Fruit fly (Drosophila melanogaster) whole organism, adult: ENCODE data around the gene Spn28Da.

Experiments used
- CG12768 ChIP-seq: fragments of 200-800 bp; sonication (Bioruptor generic); optimal IDR thresholded peaks from 2 replicates; lab custom pipeline; 2017; ENCODE audit warnings: missing biosample characterization, missing genetic modification characterization, mild to moderate bottlenecking, moderate library complexity, missing genetic modification reagents
- Clk ChIP-seq: fragments of 200-800 bp; sonication (Bioruptor generic); optimal IDR thresholded peaks from 2 replicates; lab custom pipeline; 2017; ENCODE audit warnings: missing biosample characterization, missing genetic modification characterization
- Hr96 ChIP-seq: fragments of 200-800 bp; sonication (Bioruptor generic); optimal IDR thresholded peaks from 2 replicates; lab custom pipeline; 2016; ENCODE audit warnings: missing biosample characterization, missing genetic modification characterization
- Mnt ChIP-seq: fragments of 200-800 bp; sonication (Bioruptor generic); optimal IDR thresholded peaks from 2 replicates; lab custom pipeline; 2016; ENCODE audit warnings: missing biosample characterization, mild to moderate bottlenecking, missing genetic modification characterization
- bab1 ChIP-seq: fragments of 200-800 bp; sonication (Bioruptor generic); optimal IDR thresholded peaks from 3 replicates; lab custom pipeline; 2019; ENCODE audit warnings: missing biosample characterization, mild to moderate bottlenecking, missing genetic modification characterization, moderate library complexity
- cnc ChIP-seq, 2 experiments: fragments of >200 bp; optimal IDR thresholded peaks; 2 replicates each; lab custom pipeline; 2017
- kay ChIP-seq: fragments of 200-800 bp; sonication (Bioruptor generic); peaks from one replicate; lab custom pipeline; 2016; ENCODE audit warnings: missing biosample characterization, missing genetic modification characterization, borderline replicate concordance
- ovo ChIP-seq: fragments of 200-800 bp; sonication (Bioruptor generic); optimal IDR thresholded peaks from 2 replicates; lab custom pipeline; 2016; ENCODE audit warnings: missing biosample characterization, missing genetic modification characterization

- TF ChIP-seq Clk (GFP tag; lab: Kevin White, UChicago) (no peak), cnc (optimal IDR thresholded peaks at IDR 0.05; lab: Kevin White, UChicago) (no peak), Hr96 (no peak), kay (no peak), bab1 (GFP tag; lab: Kevin White, UChicago) (no peak), ovo (GFP tag; lab: Kevin White, UChicago) (no peak), CG12768 (GFP tag; lab: Kevin White, UChicago) (no peak), Mnt (GFP tag; lab: Kevin White, UChicago) (no peak)
Observed at dm6 chr2L:7930737-7931136, 41.8 kb upstream of the Spn28Da start.
